Fruit fly (Drosophila melanogaster) S2 (cell line): Measurements from ENCODE around the gene CG7276.

Experiments used
- CG8478 ChIP-seq: fragments of >200 bp; optimal IDR thresholded peaks from 2 replicates; lab custom pipeline; 2018
- CTCF ChIP-seq, 2 experiments: fragments of >200 bp; optimal IDR thresholded peaks; 2 replicates each; lab custom pipeline; 2018

DNA sequence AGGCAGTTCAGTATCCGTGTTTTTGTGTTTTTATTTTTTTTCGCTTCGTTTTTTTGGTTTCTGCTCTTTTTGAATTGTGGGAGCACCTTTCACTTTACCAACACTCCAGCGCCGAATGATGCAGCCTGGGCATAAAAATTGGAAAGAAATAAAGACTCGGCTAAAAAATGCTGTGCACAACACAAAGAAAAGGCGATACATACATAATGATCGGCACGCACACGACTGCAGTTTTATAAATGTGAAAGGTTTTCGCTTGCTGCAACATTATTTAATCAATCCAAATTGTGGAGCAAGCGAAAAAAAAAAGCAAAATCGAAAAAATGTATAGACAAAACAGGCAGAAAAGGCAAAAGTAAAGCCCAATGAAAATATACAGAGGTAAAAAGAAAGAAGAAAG, 45.0 kb downstream of the CG7276 start:
- TF ChIP-seq CTCF (optimal IDR thresholded peaks at IDR 0.05; lab: Kevin White, UChicago) (no peak), CG8478 (lab: Kevin White, UChicago) (no peak)
